Worm (Caenorhabditis elegans) whole organism, midembryonic: ENCODE measurements around the gene F10E9.10.

Experiments
- T22C8.4 ChIP-seq: fragments of 200-800 bp; sonication (Bioruptor generic); IDR thresholded peaks from 2 replicates; pipeline ENCODE4 v1.3.6; 2022; ENCODE audit warnings: missing genetic modification characterization, missing compliant biosample characterization
- cog-1 ChIP-seq: sonication (generic microtip); optimal IDR thresholded peaks from 2 replicates; lab custom pipeline; 2016; ENCODE audit warnings: missing genetic modification characterization, missing compliant biosample characterization
- flt-1 ChIP-seq: fragments of 200-800 bp; sonication (Bioruptor generic); IDR thresholded peaks from 2 replicates; pipeline ENCODE4 v1.3.6; 2022; ENCODE audit warnings: missing genetic modification characterization, missing compliant biosample characterization
- tab-1 ChIP-seq: fragments of 200-800 bp; sonication (Bioruptor generic); IDR thresholded peaks from 2 replicates; pipeline ENCODE4 v1.3.6; 2022; ENCODE audit warnings: missing genetic modification characterization, missing compliant biosample characterization
- ztf-23 ChIP-seq: fragments of 200-800 bp; sonication (Bioruptor generic); IDR thresholded peaks from 2 replicates; pipeline ENCODE4 v1.3.6; 2022; ENCODE audit warnings: missing genetic modification reagents, missing genetic modification characterization, missing compliant biosample characterization
- ztf-29 ChIP-seq: fragments of 200-800 bp; sonication (Bioruptor generic); IDR thresholded peaks from 2 replicates; pipeline ENCODE4 v1.3.6; 2022; ENCODE audit warnings: missing genetic modification reagents, missing genetic modification characterization, missing compliant biosample characterization

DNA sequence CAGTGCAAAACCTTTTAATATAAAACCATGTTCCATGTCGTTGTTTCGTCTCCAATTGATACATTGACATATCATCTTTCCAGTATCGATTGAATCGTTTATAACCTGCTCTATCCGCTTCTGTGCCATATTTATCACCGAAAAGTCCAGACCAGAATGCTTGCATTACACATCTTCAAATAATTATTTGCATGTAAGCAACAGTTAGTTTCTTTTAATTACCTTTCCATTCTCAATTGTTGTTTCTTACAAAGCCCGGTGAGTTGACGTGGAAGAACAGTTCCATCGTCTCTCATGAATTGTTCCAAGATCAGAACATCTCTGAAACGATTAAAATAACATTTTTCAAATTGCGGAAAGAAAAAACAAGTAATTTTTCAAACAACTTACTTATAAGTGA, 11.1 kb upstream of the F10E9.10 start, which contains the start of gene iglr-2:
- TF ChIP-seq ztf-23 (GFP tag; lab: Robert Waterston, UW) (no peak), flt-1 (GFP tag; lab: Robert Waterston, UW) (no peak), T22C8.4 (no peak), ztf-29 (no peak), tab-1 (GFP tag; lab: Robert Waterston, UW) (no peak), cog-1 (no peak)
